Fruit fly (Drosophila melanogaster) whole organism, embryonic: ENCODE results near the gene CRAT.

Source experiments
- Atf-2 ChIP-seq: fragments of 200-800 bp; sonication (Bioruptor generic); optimal IDR thresholded peaks from 2 replicates; lab custom pipeline; 2016; ENCODE audit warnings: missing biosample characterization, missing genetic modification characterization
- Awh ChIP-seq: fragments of 200-800 bp; sonication (Bioruptor generic); IDR thresholded peaks from 2 replicates; pipeline ENCODE4, ENCODE4 v1.3.6; 2022; ENCODE audit warnings: missing biosample characterization, missing genetic modification characterization
- Bteb2 ChIP-seq: fragments of 200-800 bp; sonication (Bioruptor generic); optimal IDR thresholded peaks from 2 replicates; lab custom pipeline; 2016; ENCODE audit warnings: missing biosample characterization, missing genetic modification characterization
- CG10462 ChIP-seq: fragments of 200-800 bp; sonication (Bioruptor generic); optimal IDR thresholded peaks from 2 replicates; lab custom pipeline; 2016; ENCODE audit warnings: missing biosample characterization, missing genetic modification characterization
- CG11085 ChIP-seq: fragments of 200-800 bp; sonication (Bioruptor generic); IDR thresholded peaks from 2 replicates; pipeline ENCODE4 v1.3.6; 2022; ENCODE audit warnings: missing biosample characterization, missing genetic modification characterization
- CG12659 ChIP-seq: fragments of 200-800 bp; sonication (Bioruptor generic); optimal IDR thresholded peaks from 3 replicates; lab custom pipeline; 2017; ENCODE audit warnings: mild to moderate bottlenecking, missing biosample characterization, missing genetic modification reagents, missing genetic modification characterization
- CG12744 ChIP-seq: fragments of 200-800 bp; sonication (Bioruptor generic); optimal IDR thresholded peaks from 2 replicates; lab custom pipeline; 2016; ENCODE audit warnings: missing biosample characterization, missing genetic modification characterization
- CG13624 ChIP-seq: fragments of 200-800 bp; sonication (Bioruptor generic); optimal IDR thresholded peaks from 2 replicates; lab custom pipeline; 2016; ENCODE audit warnings: missing biosample characterization, missing genetic modification characterization
- CG14014 ChIP-seq: fragments of 200-800 bp; sonication (Bioruptor generic); IDR thresholded peaks from 2 replicates; pipeline ENCODE4 v1.3.6; 2022; ENCODE audit warnings: missing biosample characterization, missing genetic modification characterization
- CG15696 ChIP-seq: fragments of 200-800 bp; sonication (Bioruptor generic); optimal IDR thresholded peaks from 2 replicates; lab custom pipeline; 2019; ENCODE audit warnings: missing biosample characterization, mild to moderate bottlenecking, missing genetic modification characterization, moderate library complexity
- CG16813 ChIP-seq: fragments of 200-800 bp; sonication (Bioruptor generic); IDR thresholded peaks from 3 replicates; pipeline ENCODE4 v1.3.6; 2022; ENCODE audit warnings: missing biosample characterization, missing genetic modification characterization; ENCODE audit not compliant: partially characterized antibody
- CG17359 ChIP-seq: fragments of 200-800 bp; sonication (Bioruptor generic); optimal IDR thresholded peaks from 3 replicates; lab custom pipeline; 2018; ENCODE audit warnings: missing biosample characterization, mild to moderate bottlenecking, missing genetic modification characterization, moderate library complexity
- CG17912 ChIP-seq: fragments of 200-800 bp; sonication (Bioruptor generic); optimal IDR thresholded peaks from 2 replicates; lab custom pipeline; 2018; ENCODE audit warnings: missing biosample characterization, mild to moderate bottlenecking, missing genetic modification characterization
- CG2116 ChIP-seq: fragments of 200-800 bp; sonication (Bioruptor generic); optimal IDR thresholded peaks from 3 replicates; lab custom pipeline; 2018; ENCODE audit warnings: missing biosample characterization, mild to moderate bottlenecking, missing genetic modification characterization
- CG3847 ChIP-seq: fragments of 200-800 bp; sonication (Bioruptor generic); IDR thresholded peaks from 2 replicates; pipeline ENCODE4 v1.3.6; 2022; ENCODE audit warnings: missing biosample characterization, missing genetic modification characterization
- CG4617 ChIP-seq: fragments of 200-800 bp; sonication (Bioruptor generic); optimal IDR thresholded peaks from 3 replicates; lab custom pipeline; 2016; ENCODE audit warnings: missing biosample characterization, missing genetic modification characterization, borderline replicate concordance
- CG7928 ChIP-seq: fragments of 200-800 bp; sonication (Bioruptor generic); optimal IDR thresholded peaks from 2 replicates; lab custom pipeline; 2017; ENCODE audit warnings: missing biosample characterization, mild to moderate bottlenecking, missing genetic modification characterization
- CG9215 ChIP-seq: fragments of 200-800 bp; sonication (Bioruptor generic); IDR thresholded peaks from 2 replicates; pipeline ENCODE4 v1.3.6; 2022; ENCODE audit warnings: missing biosample characterization, missing genetic modification characterization
- CkIIα-i1 ChIP-seq: fragments of 200-800 bp; sonication (Bioruptor generic); IDR thresholded peaks from 2 replicates; pipeline ENCODE4 v1.3.6; 2022; ENCODE audit warnings: missing biosample characterization, missing genetic modification characterization
- CoRest ChIP-seq: fragments of 200-800 bp; sonication (Bioruptor generic); optimal IDR thresholded peaks from 3 replicates; lab custom pipeline; 2018; ENCODE audit warnings: missing biosample characterization, mild to moderate bottlenecking, missing genetic modification characterization, moderate library complexity
- Dbx ChIP-seq: fragments of 200-800 bp; sonication (Bioruptor generic); IDR thresholded peaks from 3 replicates; pipeline ENCODE4 v1.3.6; 2022; ENCODE audit warnings: missing biosample characterization, missing genetic modification characterization
- Deaf1 ChIP-seq: fragments of 200-800 bp; optimal IDR thresholded peaks from 3 replicates; lab custom pipeline; 2019; ENCODE audit warnings: missing biosample characterization, mild to moderate bottlenecking, missing genetic modification characterization, moderate library complexity
- Doc3 ChIP-seq: fragments of 200-800 bp; sonication (Bioruptor generic); IDR thresholded peaks from 3 replicates; pipeline ENCODE4 v1.3.6; 2022; ENCODE audit warnings: missing biosample characterization, missing genetic modification characterization; ENCODE audit not compliant: partially characterized antibody
- Fer1 ChIP-seq: fragments of 200-800 bp; sonication (Bioruptor generic); optimal IDR thresholded peaks from 2 replicates; lab custom pipeline; 2017; ENCODE audit warnings: missing biosample characterization, mild to moderate bottlenecking, missing genetic modification characterization
- Gug ChIP-seq: fragments of 200-800 bp; sonication (Bioruptor generic); IDR thresholded peaks from 4 replicates; pipeline ENCODE4 v1.3.6; 2022; ENCODE audit warnings: missing biosample characterization, missing genetic modification characterization
- HmgZ ChIP-seq: fragments of 200-800 bp; sonication (Bioruptor generic); optimal IDR thresholded peaks from 2 replicates; lab custom pipeline; 2018; ENCODE audit warnings: missing biosample characterization, mild to moderate bottlenecking, missing genetic modification characterization
- MBD-R2 ChIP-seq: fragments of 200-800 bp; sonication (Bioruptor generic); IDR thresholded peaks from 2 replicates; pipeline ENCODE4 v1.3.6; 2022; ENCODE audit warnings: missing biosample characterization, missing genetic modification characterization
- Med ChIP-seq: fragments of 200-800 bp; sonication (Bioruptor generic); peaks from one replicate; lab custom pipeline; 2016; ENCODE audit warnings: missing biosample characterization, missing genetic modification characterization, mild to moderate bottlenecking, inconsistent platforms, moderate library complexity
- Mes4 ChIP-seq: fragments of 200-800 bp; sonication (Bioruptor generic); optimal IDR thresholded peaks from 2 replicates; lab custom pipeline; 2016; ENCODE audit warnings: missing biosample characterization, missing genetic modification characterization
- Rfx ChIP-seq: fragments of 200-800 bp; sonication (Bioruptor generic); IDR thresholded peaks from 2 replicates; pipeline ENCODE4 v1.3.6; 2022; ENCODE audit warnings: missing biosample characterization, missing genetic modification characterization
- Sry-δ ChIP-seq: fragments of 200-800 bp; sonication (Bioruptor generic); optimal IDR thresholded peaks from 2 replicates; lab custom pipeline; 2016; ENCODE audit warnings: missing biosample characterization, missing genetic modification characterization
- ato ChIP-seq: fragments of 200-800 bp; sonication (Bioruptor generic); IDR thresholded peaks from 2 replicates; pipeline ENCODE4 v1.3.6; 2022; ENCODE audit warnings: missing biosample characterization, missing genetic modification characterization; ENCODE audit not compliant: partially characterized antibody
- bsh ChIP-seq, 2 experiments: fragments of 200-800 bp; sonication (Bioruptor generic); optimal IDR thresholded peaks; 2 replicates each; lab custom pipeline; 2017 to 2018; ENCODE audit warnings: mild to moderate bottlenecking in 2 of 2, missing biosample characterization in 2 of 2, missing genetic modification characterization in 2 of 2, moderate library complexity in 1 of 2
- cg ChIP-seq: fragments of 200-800 bp; sonication (Bioruptor generic); optimal IDR thresholded peaks from 3 replicates; lab custom pipeline; 2019; ENCODE audit warnings: missing biosample characterization, mild to moderate bottlenecking, missing genetic modification characterization, moderate library complexity
- dpn ChIP-seq, 2 experiments: fragments of 200-800 bp; sonication (Bioruptor generic); optimal IDR thresholded peaks; 3 replicates each; lab custom pipeline; 2016; ENCODE audit warnings: missing biosample characterization in 2 of 2, missing genetic modification characterization in 2 of 2
- emc ChIP-seq: fragments of 200-800 bp; sonication (Bioruptor generic); optimal IDR thresholded peaks from 2 replicates; lab custom pipeline; 2016; ENCODE audit warnings: missing biosample characterization, missing genetic modification characterization
- lbe ChIP-seq: fragments of 200-800 bp; sonication (Bioruptor generic); optimal IDR thresholded peaks from 2 replicates; lab custom pipeline; 2016; ENCODE audit warnings: missing biosample characterization, mild to moderate bottlenecking, missing genetic modification characterization
- lmd ChIP-seq: fragments of 200-800 bp; sonication (Bioruptor generic); IDR thresholded peaks from 2 replicates; pipeline ENCODE4 v1.3.6; 2022; ENCODE audit warnings: missing biosample characterization, missing genetic modification characterization
- mld ChIP-seq: fragments of 200-800 bp; sonication (Bioruptor generic); IDR thresholded peaks from 3 replicates; pipeline ENCODE4 v1.3.6; 2022; ENCODE audit warnings: missing biosample characterization, missing genetic modification characterization; ENCODE audit not compliant: partially characterized antibody
- otp ChIP-seq: fragments of 200-800 bp; sonication (Bioruptor generic); IDR thresholded peaks from 3 replicates; pipeline ENCODE4, ENCODE4 v1.3.6; 2022; ENCODE audit warnings: missing biosample characterization, missing genetic modification characterization
- pho ChIP-seq: fragments of 200-800 bp; sonication (Bioruptor generic); optimal IDR thresholded peaks from 2 replicates; lab custom pipeline; 2016; ENCODE audit warnings: missing biosample characterization, missing genetic modification characterization
- pita ChIP-seq: fragments of 200-800 bp; sonication (Bioruptor generic); optimal IDR thresholded peaks from 2 replicates; lab custom pipeline; 2017; ENCODE audit warnings: missing biosample characterization, mild to moderate bottlenecking, missing genetic modification characterization
- pzg ChIP-seq: fragments of 200-800 bp; sonication (Bioruptor generic); optimal IDR thresholded peaks from 3 replicates; lab custom pipeline; 2018; ENCODE audit warnings: missing biosample characterization, mild to moderate bottlenecking, missing genetic modification characterization, moderate library complexity
- sna ChIP-seq: fragments of 200-800 bp; sonication (Bioruptor generic); IDR thresholded peaks from 2 replicates; pipeline ENCODE4 v1.3.6; 2022; ENCODE audit warnings: missing biosample characterization, missing genetic modification characterization; ENCODE audit not compliant: partially characterized antibody
- stwl ChIP-seq: fragments of 200-800 bp; sonication (Bioruptor generic); optimal IDR thresholded peaks from 3 replicates; lab custom pipeline; 2018; ENCODE audit warnings: missing biosample characterization, mild to moderate bottlenecking, missing genetic modification characterization, moderate library complexity
- toy ChIP-seq: fragments of 200-800 bp; sonication (Bioruptor generic); IDR thresholded peaks from 2 replicates; pipeline ENCODE4 v1.3.6; 2022; ENCODE audit warnings: missing biosample characterization, missing genetic modification characterization
- trem ChIP-seq: fragments of 200-800 bp; optimal IDR thresholded peaks from 3 replicates; lab custom pipeline; 2019; ENCODE audit warnings: missing biosample characterization, mild to moderate bottlenecking, missing genetic modification characterization, moderate library complexity
- vnd ChIP-seq: fragments of 200-800 bp; sonication (Bioruptor generic); IDR thresholded peaks from 3 replicates; pipeline ENCODE4 v1.3.6; 2022; ENCODE audit warnings: missing biosample characterization, missing genetic modification characterization; ENCODE audit not compliant: partially characterized antibody
- yki ChIP-seq: fragments of >200 bp; optimal IDR thresholded peaks from 3 replicates; lab custom pipeline; 2018
- zen2 ChIP-seq: fragments of 200-800 bp; sonication (Bioruptor generic); IDR thresholded peaks from 3 replicates; pipeline ENCODE4 v1.3.6; 2022; ENCODE audit warnings: missing biosample characterization, missing genetic modification characterization; ENCODE audit not compliant: partially characterized antibody

Gene CRAT

DNA sequence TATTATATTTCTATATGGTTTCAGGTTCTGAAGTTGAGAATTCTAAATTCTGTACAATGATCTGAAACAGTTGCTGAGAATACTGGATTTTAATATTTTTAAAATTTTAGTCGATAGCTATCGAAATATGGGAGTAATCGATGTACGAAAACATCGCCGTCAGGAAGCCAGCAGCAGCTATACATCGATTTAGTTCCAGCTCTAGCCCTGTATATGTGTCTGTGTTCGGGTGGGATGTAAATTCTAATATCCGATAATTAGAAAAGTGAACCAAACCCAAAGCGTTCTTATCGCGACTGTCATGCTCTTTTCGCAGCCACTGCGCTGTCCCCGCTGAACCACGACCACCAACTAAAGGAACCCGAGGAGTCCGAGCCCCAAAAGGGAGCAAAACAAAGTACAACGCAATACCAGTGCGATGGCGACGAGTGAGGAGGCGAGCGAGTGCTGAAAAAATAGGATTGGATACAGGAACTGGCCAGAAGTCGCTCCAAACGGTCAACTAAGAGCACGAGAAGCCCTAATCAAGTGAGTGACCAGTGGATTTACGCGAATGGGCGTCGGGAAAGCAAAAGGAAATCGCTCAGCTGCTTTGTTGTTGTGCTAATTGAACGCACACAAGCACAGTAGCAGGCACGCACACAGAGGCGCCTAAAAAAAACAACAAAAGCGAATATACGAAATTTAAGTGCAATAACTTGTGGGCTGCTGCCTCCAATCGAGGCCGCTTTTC, 7.1 kb upstream of the CRAT start, which contains the start of gene gzl (continued):
- TF ChIP-seq pzg (GFP tag; lab: Kevin White, UChicago) (peak; percentile 77), stwl (tag; lab: Kevin White, UChicago) (peak; percentile 68), Gug (GFP tag; lab: Robert Waterston, UW) (no peak), CG14014 (GFP tag; lab: Robert Waterston, UW) (no peak), CkIIα-i1 (GFP tag; lab: Robert Waterston, UW) (no peak), toy (no peak), Awh (GFP tag; lab: Robert Waterston, UW) (no peak), CG17912 (peak; percentile 1), Sry-δ (GFP tag; lab: Kevin White, UChicago) (peak; percentile 93), ato (peak; percentile 96), CoRest (tag; lab: Kevin White, UChicago) (peak; percentile 27), pho (GFP tag; lab: Kevin White, UChicago) (peak; percentile 9), otp (GFP tag; lab: Robert Waterston, UW) (no peak), CG15696 (tag; lab: Kevin White, UChicago) (no peak), lbe (GFP tag; lab: Kevin White, UChicago) (peak; percentile 46), sna (GFP tag; lab: Robert Waterston, UW) (peak; percentile 95), bsh (GFP tag; optimal IDR thresholded peaks at IDR 0.05; lab: Kevin White, UChicago) (no peak), CG12744 (GFP tag; lab: Kevin White, UChicago) (no peak), Med (GFP tag; lab: Kevin White, UChicago) (peak; percentile 87), Mes4 (GFP tag; lab: Kevin White, UChicago) (no peak), CG7928 (no peak), MBD-R2 (GFP tag; lab: Robert Waterston, UW) (peak; percentile 64), mld (GFP tag; lab: Robert Waterston, UW) (peak; percentile 94), Atf-2 (no peak), HmgZ (peak; percentile 25), CG11085 (GFP tag; lab: Robert Waterston, UW) (no peak), vnd (GFP tag; lab: Robert Waterston, UW) (peak; percentile 96), emc (no peak), CG9215 (no peak), lmd (GFP tag; lab: Robert Waterston, UW) (no peak), CG10462 (GFP tag; lab: Kevin White, UChicago) (no peak), dpn (GFP tag; optimal IDR thresholded peaks at IDR 0.05; lab: Kevin White, UChicago) (no peak), zen2 (peak; percentile 97), CG16813 (GFP tag; lab: Robert Waterston, UW) (peak; percentile 97), CG13624 (GFP tag; lab: Kevin White, UChicago) (peak; percentile 49), trem (tag; lab: Kevin White, UChicago) (peak; percentile 61), Fer1 (no peak), CG17359 (no peak), Rfx (GFP tag; lab: Robert Waterston, UW) (peak; percentile 49), cg (GFP tag; lab: Kevin White, UChicago) (peak; percentile 93), pita (GFP tag; lab: Kevin White, UChicago) (no peak), yki (lab: Kevin White, UChicago) (no peak), CG3847 (no peak), CG4617 (GFP tag; lab: Kevin White, UChicago) (peak; percentile 69), Doc3 (peak; percentile 92), CG2116 (peak; percentile 65), Dbx (GFP tag; lab: Robert Waterston, UW) (0 out of 3 replicates have a peak, but pooled peaks have one; percentile 8), Bteb2 (GFP tag; lab: Kevin White, UChicago) (no peak), Deaf1 (peak; percentile 38), CG12659 (GFP tag; lab: Kevin White, UChicago) (peak; percentile 29)
